Worm (Caenorhabditis elegans): ENCODE data around the gene F42G8.8.

- TF ChIP-seq ceh-28 (tag; optimal IDR thresholded peaks at IDR 0.05) (no peak), madf-9 (GFP tag; conservative IDR thresholded peaks at IDR 0.05) (no peak), mdt-29 (GFP tag; IDR thresholded peaks at IDR 0.05) (no peak), ztf-11 (tag; optimal IDR thresholded peaks at IDR 0.05) (no peak), nhr-237 (tag; optimal IDR thresholded peaks at IDR 0.05) (no peak), nhr-76 (tag; optimal IDR thresholded peaks at IDR 0.05) (no peak), fkh-10 (GFP tag; optimal IDR thresholded peaks at IDR 0.05) (no peak), skn-1 (tag; optimal IDR thresholded peaks at IDR 0.05) (no peak), unc-62 (GFP tag; optimal IDR thresholded peaks at IDR 0.05 in 1 of 2) (no peak), unc-62 (tag; optimal IDR thresholded peaks at IDR 0.05) (no peak), aly-2 (tag; optimal IDR thresholded peaks at IDR 0.05) (no peak), sdz-12 (GFP tag; optimal IDR thresholded peaks at IDR 0.05) (no peak), pha-4 (GFP tag; IDR thresholded peaks at IDR 0.05) (no peak), pha-4 (tag; optimal IDR thresholded peaks at IDR 0.05) (no peak), snpc-4 (tag; optimal IDR thresholded peaks at IDR 0.05) (no peak)
Measured at ce11 chrIV:8152688-8153087, 33.8 kb downstream of the F42G8.8 start.

All from whole organism, L4 larva.